Fruit fly (Drosophila melanogaster): ENCODE measurements around the gene lqfR.
A peak's percentile ranks its signal among the peaks of the same experiment; 100 is the strongest.

DNA sequence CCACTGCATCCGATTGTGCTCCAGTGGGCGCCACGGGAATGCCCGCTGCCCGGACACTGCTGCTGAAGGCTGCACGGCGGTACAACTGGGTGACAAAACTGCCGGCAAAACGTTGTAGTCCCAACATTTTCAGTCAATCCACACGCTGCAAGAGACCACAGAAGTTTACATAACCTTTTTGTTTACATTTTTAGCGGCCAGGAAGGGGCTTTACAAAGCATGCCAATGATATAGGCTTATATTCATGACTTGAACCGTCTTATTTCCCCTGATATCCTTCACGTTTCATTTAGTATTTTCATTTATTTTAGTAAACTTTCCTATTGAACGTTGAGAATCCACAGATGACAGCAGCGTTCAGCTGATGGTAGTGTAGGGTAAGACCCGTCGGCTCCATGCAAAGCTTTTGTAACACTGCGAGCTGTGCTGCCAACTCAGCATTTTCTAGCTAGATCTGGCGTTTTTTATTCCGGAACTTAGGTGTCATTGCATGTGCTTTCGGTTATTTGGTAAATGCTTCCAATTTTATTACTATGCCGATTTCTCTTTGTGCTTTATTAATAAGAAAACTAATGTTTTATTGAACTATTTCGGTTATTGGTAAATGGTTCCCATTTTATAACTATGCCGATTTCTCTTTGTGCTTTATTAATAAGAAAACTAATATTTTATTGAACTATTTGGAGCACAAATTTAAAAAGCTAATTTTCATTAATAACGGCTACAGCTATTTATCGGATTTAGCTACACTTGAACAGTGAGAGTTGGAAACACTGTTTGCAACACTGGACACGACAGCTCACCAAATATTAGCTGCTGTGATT, at the start of gene lqfR, which contains the start of gene CG13850:
- peak; percentile 69 for TF ChIP-seq CG7045 (GFP tag; optimal IDR thresholded peaks at IDR 0.05)
- TF ChIP-seq CG7101 (tag; optimal IDR thresholded peaks at IDR 0.05) = peak; percentile 81
- TF ChIP-seq pad (GFP tag; optimal IDR thresholded peaks at IDR 0.05) = peak; percentile 87
- TF ChIP-seq toe (GFP tag; optimal IDR thresholded peaks at IDR 0.05) = peak; percentile 92
- peak; percentile 65 for TF ChIP-seq CG14711 (tag; optimal IDR thresholded peaks at IDR 0.05)
- TF ChIP-seq Clk (GFP tag; optimal IDR thresholded peaks at IDR 0.05) = peak; percentile 73
- TF ChIP-seq Hr96 (GFP tag; optimal IDR thresholded peaks at IDR 0.05) = peak; percentile 84
- peak; percentile 25 for TF ChIP-seq bab1 (GFP tag; optimal IDR thresholded peaks at IDR 0.05)
- TF ChIP-seq CG33017 (tag; optimal IDR thresholded peaks at IDR 0.05) = peak; percentile 61
- peak; percentile 57 for TF ChIP-seq tj (GFP tag; optimal IDR thresholded peaks at IDR 0.05)
- TF ChIP-seq cic (GFP tag; optimal IDR thresholded peaks at IDR 0.05) = peak; percentile 49
- peak; percentile 77 for TF ChIP-seq Mnt (GFP tag; optimal IDR thresholded peaks at IDR 0.05)

All from whole organism, adult.